Fruit fly (Drosophila melanogaster) whole organism, embryonic: Measurements from ENCODE around the gene Ae2.

Source experiments
- CG13424 ChIP-seq: fragments of 200-800 bp; sonication (Bioruptor generic); optimal IDR thresholded peaks from 2 replicates; lab custom pipeline; 2019; ENCODE audit warnings: missing biosample characterization, mild to moderate bottlenecking, missing genetic modification characterization, moderate library complexity
- CG30020 ChIP-seq: fragments of 200-800 bp; optimal IDR thresholded peaks from 2 replicates; lab custom pipeline; 2019; ENCODE audit warnings: missing biosample characterization, mild to moderate bottlenecking, missing genetic modification characterization, moderate library complexity
- CG4820 ChIP-seq: fragments of 200-800 bp; sonication (Bioruptor generic); optimal IDR thresholded peaks from 3 replicates; lab custom pipeline; 2016; ENCODE audit warnings: missing biosample characterization, missing genetic modification characterization
- Deaf1 ChIP-seq: fragments of 200-800 bp; optimal IDR thresholded peaks from 3 replicates; lab custom pipeline; 2019; ENCODE audit warnings: missing biosample characterization, mild to moderate bottlenecking, missing genetic modification characterization, moderate library complexity
- NFAT ChIP-seq: fragments of 200-800 bp; sonication (Bioruptor generic); IDR thresholded peaks from 2 replicates; pipeline ENCODE4 v1.3.6; 2022; ENCODE audit warnings: missing biosample characterization, missing genetic modification characterization
- danr ChIP-seq: fragments of 200-800 bp; sonication (Bioruptor generic); IDR thresholded peaks from 2 replicates; pipeline ENCODE4 v1.3.6; 2022; ENCODE audit warnings: missing biosample characterization, missing genetic modification characterization
- en ChIP-seq: fragments of 200-800 bp; sonication (Bioruptor generic); optimal IDR thresholded peaks from 2 replicates; lab custom pipeline; 2016; ENCODE audit warnings: missing biosample characterization, missing genetic modification characterization
- jing ChIP-seq: fragments of 200-800 bp; sonication (Bioruptor generic); optimal IDR thresholded peaks from 2 replicates; lab custom pipeline; 2018; ENCODE audit warnings: missing biosample characterization, mild to moderate bottlenecking, missing genetic modification characterization
- kay ChIP-seq: fragments of 200-800 bp; sonication (Bioruptor generic); optimal IDR thresholded peaks from 2 replicates; lab custom pipeline; 2016; ENCODE audit warnings: missing biosample characterization, missing genetic modification characterization
- lov ChIP-seq, 2 experiments: fragments of 200-800 bp in 1 of 2; fragments of >200 bp in 1 of 2; sonication (Bioruptor generic) in 1 of 2; IDR thresholded peaks in 1 of 2; optimal IDR thresholded peaks in 1 of 2; 2 replicates in 1 of 2; 3 replicates in 1 of 2; pipeline versions ENCODE4 v1.3.6 to Lab custom; 2017 to 2022; ENCODE audit warnings: missing biosample characterization in 1 of 2, missing genetic modification characterization in 1 of 2
- sim ChIP-seq: fragments of 200-800 bp; sonication (Bioruptor generic); IDR thresholded peaks from 2 replicates; pipeline ENCODE4 v1.3.6; 2022; ENCODE audit warnings: missing biosample characterization, missing genetic modification characterization
- toy ChIP-seq: fragments of 200-800 bp; sonication (Bioruptor generic); IDR thresholded peaks from 2 replicates; pipeline ENCODE4 v1.3.6; 2022; ENCODE audit warnings: missing biosample characterization, missing genetic modification characterization
- vvl ChIP-seq: fragments of 200-800 bp; sonication (Bioruptor generic); IDR thresholded peaks from 2 replicates; pipeline ENCODE4 v1.3.6; 2022; ENCODE audit warnings: missing biosample characterization, missing genetic modification characterization
- zen2 ChIP-seq: fragments of 200-800 bp; sonication (Bioruptor generic); IDR thresholded peaks from 3 replicates; pipeline ENCODE4 v1.3.6; 2022; ENCODE audit warnings: missing biosample characterization, missing genetic modification characterization; ENCODE audit not compliant: partially characterized antibody

dm6 chr3L:9832125-9832524 lies 68.8 kb downstream of the Ae2 start:
- TF ChIP-seq kay (GFP tag; lab: Kevin White, UChicago) = no peak
- TF ChIP-seq lov (optimal IDR thresholded peaks at IDR 0.05; lab: Kevin White, UChicago) = no peak
- no peak for TF ChIP-seq lov (GFP tag; IDR thresholded peaks at IDR 0.05; lab: Robert Waterston, UW)
- no peak for TF ChIP-seq toy
- TF ChIP-seq zen2 (GFP tag; lab: Robert Waterston, UW) = no peak
- no peak for TF ChIP-seq vvl (GFP tag; lab: Robert Waterston, UW)
- TF ChIP-seq sim (GFP tag; lab: Robert Waterston, UW) = no peak
- no peak for TF ChIP-seq CG30020 (tag; lab: Kevin White, UChicago)
- TF ChIP-seq NFAT (GFP tag; lab: Robert Waterston, UW) = no peak
- no peak for TF ChIP-seq danr (GFP tag; lab: Robert Waterston, UW)
- no peak for TF ChIP-seq jing (GFP tag; lab: Kevin White, UChicago)
- no peak for TF ChIP-seq en (GFP tag; lab: Kevin White, UChicago)
- no peak for TF ChIP-seq CG13424 (tag; lab: Kevin White, UChicago)
- TF ChIP-seq CG4820 (GFP tag; lab: Kevin White, UChicago) = no peak
- no peak for TF ChIP-seq Deaf1 (tag; lab: Kevin White, UChicago)
